Worm (Caenorhabditis elegans): Measurements from ENCODE around the gene rnp-3.

Gene rnp-3

ce11 chrIV:4204275-4204674, 30.4 kb downstream of the rnp-3 start, which contains the start of gene pax-2:
Gene pax-2, minus strand, starts transcription at chrIV:4204375.
- TF ChIP-seq fkh-6 (tag; optimal IDR thresholded peaks at IDR 0.05) (no peak), che-1 (tag; optimal IDR thresholded peaks at IDR 0.05) (no peak), K09A11.1 (tag; optimal IDR thresholded peaks at IDR 0.05; ENCODE audit: insufficient read depth) (no peak), ref-2 (tag; optimal IDR thresholded peaks at IDR 0.05) (no peak), pha-4 (tag; optimal IDR thresholded peaks at IDR 0.05) (no peak)

ce11 chrIV:4207088-4207487, 33.2 kb downstream of the rnp-3 start, which contains the start of gene osgn-1:
Gene osgn-1, plus strand, starts transcription at chrIV:4207388.
- TF ChIP-seq hlh-6 (tag; optimal IDR thresholded peaks at IDR 0.05) (no peak), F13H6.1 (tag; optimal IDR thresholded peaks at IDR 0.05) (no peak), ref-2 (tag; optimal IDR thresholded peaks at IDR 0.05) (no peak), ceh-14 (tag; optimal IDR thresholded peaks at IDR 0.05) (no peak), pax-1 (tag; optimal IDR thresholded peaks at IDR 0.05) (no peak), pat-9 (tag; optimal IDR thresholded peaks at IDR 0.05) (no peak), unc-42 (tag; optimal IDR thresholded peaks at IDR 0.05) (no peak), tbx-2 (tag; optimal IDR thresholded peaks at IDR 0.05) (no peak), ceh-30 (tag; optimal IDR thresholded peaks at IDR 0.05) (no peak), ttx-3 (tag; optimal IDR thresholded peaks at IDR 0.05) (no peak), T23F11.4 (GFP tag; optimal IDR thresholded peaks at IDR 0.05) (no peak), ahr-1 (tag; optimal IDR thresholded peaks at IDR 0.05) (no peak), odd-2 (tag; optimal IDR thresholded peaks at IDR 0.05) (no peak)

ce11 chrIV:4209084-4209483, 35.2 kb downstream of the rnp-3 start:
- TF ChIP-seq ceh-34 (tag; optimal IDR thresholded peaks at IDR 0.05) (no peak), mec-3 (tag; optimal IDR thresholded peaks at IDR 0.05; ENCODE audit: borderline replicate concordance) (no peak)

ce11 chrIV:4210868-4211267, 37.0 kb downstream of the rnp-3 start:
- TF ChIP-seq pha-4 (tag; optimal IDR thresholded peaks at IDR 0.05) (no peak), unc-42 (tag; optimal IDR thresholded peaks at IDR 0.05) (peak; percentile 11)

- no peak for TF ChIP-seq hlh-15 (tag; optimal IDR thresholded peaks at IDR 0.05)
- peak; percentile 59 for TF ChIP-seq elt-2 (tag; optimal IDR thresholded peaks at IDR 0.05)
Measured at ce11 chrIV:4212733-4213132, 38.8 kb downstream of the rnp-3 start.

- peak; percentile 35 for TF ChIP-seq tbx-2 (tag; optimal IDR thresholded peaks at IDR 0.05)
- TF ChIP-seq nfya-1 (tag; optimal IDR thresholded peaks at IDR 0.05) = peak; percentile 59
- no peak for TF ChIP-seq hlh-8 (tag; optimal IDR thresholded peaks at IDR 0.05)
- peak; percentile 63 for TF ChIP-seq dve-1 (tag; optimal IDR thresholded peaks at IDR 0.05)
- TF ChIP-seq unc-42 (tag; optimal IDR thresholded peaks at IDR 0.05) = peak; percentile 35
- peak; percentile 22 for TF ChIP-seq ceh-18 (tag; optimal IDR thresholded peaks at IDR 0.05)
Measured at ce11 chrIV:4215349-4215748, 41.5 kb downstream of the rnp-3 start.

ce11 chrIV:4216099-4216894, 42.4 kb downstream of the rnp-3 start:
- no peak for TF ChIP-seq mec-3 (tag; optimal IDR thresholded peaks at IDR 0.05; ENCODE audit: borderline replicate concordance)
- TF ChIP-seq ceh-45 (GFP tag; IDR thresholded peaks at IDR 0.05) = no peak
- TF ChIP-seq unc-55 (GFP tag; optimal IDR thresholded peaks at IDR 0.05) = no peak
- TF ChIP-seq hlh-8 (tag; optimal IDR thresholded peaks at IDR 0.05) = no peak
- TF ChIP-seq K02D7.2 (tag; optimal IDR thresholded peaks at IDR 0.05) = no peak
- TF ChIP-seq ceh-14 (tag; optimal IDR thresholded peaks at IDR 0.05) = no peak
- no peak for TF ChIP-seq hlh-6 (tag; optimal IDR thresholded peaks at IDR 0.05)
- TF ChIP-seq K09A11.1 (tag; optimal IDR thresholded peaks at IDR 0.05; ENCODE audit: insufficient read depth) = no peak
- no peak for TF ChIP-seq tbx-7 (tag; optimal IDR thresholded peaks at IDR 0.05)
- no peak for TF ChIP-seq dve-1 (tag; optimal IDR thresholded peaks at IDR 0.05)
- TF ChIP-seq unc-86 (tag; optimal IDR thresholded peaks at IDR 0.05) = no peak

All from whole organism, late embryonic.